Fruit fly (Drosophila melanogaster): ENCODE measurements around the gene Ugt37A1.
A peak's percentile ranks its signal among the peaks of the same experiment; 100 is the strongest.

Ugt37A1 gene

dm6 chr2L:20326317-20326716, 47.6 kb downstream of the Ugt37A1 start (continued):
- TF ChIP-seq ind (GFP tag; optimal IDR thresholded peaks at IDR 0.05) (peak; percentile 86), NFAT (GFP tag; IDR thresholded peaks at IDR 0.05) (peak; percentile 78), kni (GFP tag; optimal IDR thresholded peaks at IDR 0.05) (no peak), Camta (GFP tag; optimal IDR thresholded peaks at IDR 0.05) (peak; percentile 57), Ssrp (tag; optimal IDR thresholded peaks at IDR 0.05) (peak; percentile 54), tup (GFP tag; optimal IDR thresholded peaks at IDR 0.05) (no peak), run (tag; optimal IDR thresholded peaks at IDR 0.05) (no peak), CG13894 (tag; optimal IDR thresholded peaks at IDR 0.05) (no peak), Pdp1 (GFP tag; optimal IDR thresholded peaks at IDR 0.05) (peak; percentile 42 to 71), MESR4 (GFP tag; optimal IDR thresholded peaks at IDR 0.05) (no peak), pho (GFP tag; optimal IDR thresholded peaks at IDR 0.05) (no peak), grau (tag; optimal IDR thresholded peaks at IDR 0.05) (peak; percentile 55), CG2712 (tag; optimal IDR thresholded peaks at IDR 0.05) (peak; percentile 89), Dad (GFP tag; optimal IDR thresholded peaks at IDR 0.05) (peak; percentile 20), CG2120 (GFP tag; optimal IDR thresholded peaks at IDR 0.05) (peak; percentile 30), sima (GFP tag; optimal IDR thresholded peaks at IDR 0.05) (peak; percentile 73), D (optimal IDR thresholded peaks at IDR 0.05) (no peak), D (GFP tag; optimal IDR thresholded peaks at IDR 0.05) (peak; percentile 71), CG11723 (GFP tag; optimal IDR thresholded peaks at IDR 0.05) (no peak), Gug (GFP tag; IDR thresholded peaks at IDR 0.05) (peak; percentile 89), CG3065 (GFP tag; optimal IDR thresholded peaks at IDR 0.05) (peak; percentile 4), Rx (GFP tag; IDR thresholded peaks at IDR 0.05) (peak; percentile 86), Nf-YC (tag; optimal IDR thresholded peaks at IDR 0.05) (no peak), cg (GFP tag; optimal IDR thresholded peaks at IDR 0.05) (no peak), tio (GFP tag; optimal IDR thresholded peaks at IDR 0.05) (peak; percentile 10), HmgZ (tag; optimal IDR thresholded peaks at IDR 0.05) (peak; percentile 28), HLH4C (GFP tag; IDR thresholded peaks at IDR 0.05; ENCODE audit: partially characterized antibody) (no peak), CG7271 (tag; optimal IDR thresholded peaks at IDR 0.05) (peak; percentile 53), br (optimal IDR thresholded peaks at IDR 0.05) (no peak), CG5180 (GFP tag; optimal IDR thresholded peaks at IDR 0.05) (peak; percentile 40), phol (tag; optimal IDR thresholded peaks at IDR 0.05) (peak; percentile 85), CG12155 (GFP tag; optimal IDR thresholded peaks at IDR 0.05) (peak; percentile 31), CG3847 (GFP tag; IDR thresholded peaks at IDR 0.05) (peak; percentile 55; the same call in 1 of the 2 replicates), Rfx (GFP tag; IDR thresholded peaks at IDR 0.05) (peak; percentile 90), prd (optimal IDR thresholded peaks at IDR 0.05) (no peak), prd (GFP tag; IDR thresholded peaks at IDR 0.05) (peak; percentile 95), tgo (GFP tag; IDR thresholded peaks at IDR 0.05) (peak; percentile 54), CG10267 (tag; optimal IDR thresholded peaks at IDR 0.05) (peak; percentile 60), D19B (GFP tag; optimal IDR thresholded peaks at IDR 0.05) (peak; percentile 39), Elba2 (GFP tag; optimal IDR thresholded peaks at IDR 0.05) (no peak), CG10959 (GFP tag; IDR thresholded peaks at IDR 0.05) (peak; percentile 90), CG17186 (GFP tag; optimal IDR thresholded peaks at IDR 0.05) (peak; percentile 17), vfl (GFP tag; optimal IDR thresholded peaks at IDR 0.05) (no peak), CG17612 (GFP tag; IDR thresholded peaks at IDR 0.05) (peak; percentile 29; the same call in 1 of the 2 replicates), jigr1 (GFP tag; IDR thresholded peaks at IDR 0.05) (peak; percentile 56; the same call in 1 of the 3 replicates), chn (GFP tag; optimal IDR thresholded peaks at IDR 0.05) (peak; percentile 62), Atf3 (GFP tag; optimal IDR thresholded peaks at IDR 0.05) (peak; percentile 27), Side (GFP tag; optimal IDR thresholded peaks at IDR 0.05) (peak; percentile 27), ase (GFP tag; IDR thresholded peaks at IDR 0.05) (peak; percentile 82), CG10462 (GFP tag; optimal IDR thresholded peaks at IDR 0.05) (peak; percentile 25), peb (GFP tag; IDR thresholded peaks at IDR 0.05) (peak; percentile 77), CG18764 (GFP tag; optimal IDR thresholded peaks at IDR 0.05) (peak; percentile 67), gcm2 (GFP tag; optimal IDR thresholded peaks at IDR 0.05) (no peak)

All from whole organism, embryonic.